Worm (Caenorhabditis elegans) whole organism, L2 larva: ENCODE measurements around the gene spl-3.
A peak's percentile ranks its signal among the peaks of the same experiment; 100 is the strongest.

Source experiments
- F13H6.1 ChIP-seq: sonication (generic microtip); optimal IDR thresholded peaks from 2 replicates; lab custom pipeline; 2016; ENCODE audit warnings: missing genetic modification characterization, missing compliant biosample characterization
- Y55F3AM.14 ChIP-seq: fragments of 200-800 bp; sonication (Bioruptor generic); optimal IDR thresholded peaks from 2 replicates; lab custom pipeline; 2018; ENCODE audit warnings: mild to moderate bottlenecking, missing genetic modification characterization, missing compliant biosample characterization
- ZK546.5 ChIP-seq: sonication (generic microtip); optimal IDR thresholded peaks from 2 replicates; lab custom pipeline; 2017; ENCODE audit warnings: missing biosample characterization, missing genetic modification characterization
- alr-1 ChIP-seq: fragments of 150-350 bp; optimal IDR thresholded peaks from 2 replicates; lab custom pipeline; 2014; ENCODE audit warnings: missing biosample characterization, missing genetic modification characterization
- aly-2 ChIP-seq: fragments of 150-350 bp; optimal IDR thresholded peaks from 2 replicates; lab custom pipeline; 2014; ENCODE audit warnings: missing biosample characterization, missing genetic modification characterization
- blmp-1 ChIP-seq: sonication (generic microtip); optimal IDR thresholded peaks from 2 replicates; lab custom pipeline; 2017; ENCODE audit warnings: missing genetic modification characterization, mild to moderate bottlenecking, missing compliant biosample characterization, antibody characterized with exemption, moderate library complexity; ENCODE audit not compliant: insufficient read depth
- ceh-16 ChIP-seq: fragments of 150-350 bp; optimal IDR thresholded peaks from 2 replicates; lab custom pipeline; 2014; ENCODE audit warnings: missing biosample characterization, missing genetic modification characterization
- ceh-82 ChIP-seq: fragments of 150-350 bp; optimal IDR thresholded peaks from 2 replicates; lab custom pipeline; 2014; ENCODE audit warnings: missing biosample characterization, missing genetic modification characterization
- crh-2 ChIP-seq: sonication (generic microtip); optimal IDR thresholded peaks from 2 replicates; lab custom pipeline; 2017; ENCODE audit warnings: missing biosample characterization, missing genetic modification characterization
- dmd-4 ChIP-seq: sonication (generic microtip); optimal IDR thresholded peaks from 2 replicates; lab custom pipeline; 2017; ENCODE audit warnings: missing biosample characterization, missing genetic modification characterization
- egl-27 ChIP-seq: sonication (generic microtip); optimal IDR thresholded peaks from 3 replicates; lab custom pipeline; 2017; ENCODE audit warnings: missing biosample characterization, missing genetic modification reagents, missing genetic modification characterization
- elt-3 ChIP-seq: sonication (generic microtip); optimal IDR thresholded peaks from 2 replicates; lab custom pipeline; 2017; ENCODE audit warnings: missing biosample characterization, missing genetic modification characterization
- fos-1 ChIP-seq: fragments of 150-350 bp; optimal IDR thresholded peaks from 2 replicates; lab custom pipeline; 2014; ENCODE audit warnings: missing biosample characterization, missing genetic modification characterization
- gmeb-1 ChIP-seq: fragments of 150-350 bp; optimal IDR thresholded peaks from 2 replicates; lab custom pipeline; 2014; ENCODE audit warnings: missing biosample characterization, missing genetic modification characterization
- lin-11 ChIP-seq: fragments of 150-350 bp; sonication (generic microtip); optimal IDR thresholded peaks from 2 replicates; lab custom pipeline; 2014; ENCODE audit warnings: missing biosample characterization, missing genetic modification characterization, inconsistent platforms, mixed read lengths
- mab-5 ChIP-seq: fragments of 150-350 bp; optimal IDR thresholded peaks from 2 replicates; lab custom pipeline; 2014; ENCODE audit warnings: missing biosample characterization, missing genetic modification characterization
- mbf-1 ChIP-seq: sonication (generic microtip); optimal IDR thresholded peaks from 2 replicates; lab custom pipeline; 2017; ENCODE audit warnings: missing biosample characterization, missing genetic modification characterization
- mdl-1 ChIP-seq, 2 experiments: fragments of 150-350 bp in 1 of 2; sonication (generic microtip) in 1 of 2; optimal IDR thresholded peaks; 2 replicates each; lab custom pipeline; 2017; ENCODE audit warnings: missing biosample characterization in 2 of 2, missing genetic modification characterization in 2 of 2
- nhr-10 ChIP-seq: sonication (generic microtip); optimal IDR thresholded peaks from 2 replicates; lab custom pipeline; 2017; ENCODE audit warnings: missing biosample characterization, missing genetic modification characterization
- nhr-11 ChIP-seq: fragments of 150-350 bp; optimal IDR thresholded peaks from 2 replicates; lab custom pipeline; 2014; ENCODE audit warnings: missing biosample characterization, missing genetic modification characterization
- nhr-12 ChIP-seq: fragments of 150-350 bp; optimal IDR thresholded peaks from 2 replicates; lab custom pipeline; 2014; ENCODE audit warnings: missing biosample characterization, missing genetic modification characterization
- nhr-129 ChIP-seq: fragments of 150-350 bp; optimal IDR thresholded peaks from 2 replicates; lab custom pipeline; 2014; ENCODE audit warnings: missing biosample characterization, missing genetic modification characterization
- nhr-21 ChIP-seq: fragments of 150-350 bp; optimal IDR thresholded peaks from 2 replicates; lab custom pipeline; 2014; ENCODE audit warnings: missing biosample characterization, missing genetic modification characterization
- nhr-237 ChIP-seq: fragments of 150-350 bp; optimal IDR thresholded peaks from 2 replicates; lab custom pipeline; 2014; ENCODE audit warnings: missing biosample characterization, missing genetic modification characterization
- nhr-25 ChIP-seq: fragments of 150-350 bp; sonication (generic microtip); optimal IDR thresholded peaks from 3 replicates; lab custom pipeline; 2014; ENCODE audit warnings: missing biosample characterization, missing genetic modification characterization
- nhr-6 ChIP-seq: fragments of 150-350 bp; optimal IDR thresholded peaks from 2 replicates; lab custom pipeline; 2014; ENCODE audit warnings: missing biosample characterization, missing genetic modification characterization
- nhr-77 ChIP-seq: fragments of 150-350 bp; optimal IDR thresholded peaks from 2 replicates; lab custom pipeline; 2014; ENCODE audit warnings: missing biosample characterization, missing genetic modification characterization
- peb-1 ChIP-seq: fragments of 150-350 bp; optimal IDR thresholded peaks from 2 replicates; lab custom pipeline; 2014; ENCODE audit warnings: missing biosample characterization, missing genetic modification characterization
- sem-4 ChIP-seq: fragments of 150-350 bp; optimal IDR thresholded peaks from 2 replicates; lab custom pipeline; 2014; ENCODE audit warnings: missing biosample characterization, missing genetic modification reagents, missing genetic modification characterization
- skn-1 ChIP-seq: sonication (generic microtip); optimal IDR thresholded peaks from 2 replicates; lab custom pipeline; 2017; ENCODE audit warnings: missing biosample characterization, missing genetic modification characterization
- sma-9 ChIP-seq, 2 experiments: fragments of 150-350 bp in 1 of 2; sonication (generic microtip) in 1 of 2; optimal IDR thresholded peaks; 2 replicates each; lab custom pipeline; 2014 to 2016; ENCODE audit warnings: missing genetic modification characterization in 2 of 2, mild to moderate bottlenecking in 1 of 2, missing biosample characterization in 1 of 2, missing compliant biosample characterization in 1 of 2, missing genetic modification reagents in 1 of 2, moderate library complexity in 1 of 2
- snpc-4 ChIP-seq: fragments of 150-350 bp; optimal IDR thresholded peaks from 2 replicates; lab custom pipeline; 2014; ENCODE audit warnings: missing biosample characterization, missing genetic modification characterization
- unc-39 ChIP-seq: fragments of 150-350 bp; optimal IDR thresholded peaks from 2 replicates; lab custom pipeline; 2014; ENCODE audit warnings: missing biosample characterization, missing genetic modification characterization
- unc-55 ChIP-seq: fragments of 150-350 bp; sonication (generic microtip); optimal IDR thresholded peaks from 3 replicates; lab custom pipeline; 2014; ENCODE audit warnings: missing biosample characterization, missing genetic modification reagents, missing genetic modification characterization
- zag-1 ChIP-seq: fragments of 150-350 bp; optimal IDR thresholded peaks from 2 replicates; lab custom pipeline; 2014; ENCODE audit warnings: missing biosample characterization, missing genetic modification characterization
- ztf-1 ChIP-seq: fragments of 200-800 bp; sonication (Bioruptor generic); conservative IDR thresholded peaks from 2 replicates; pipeline ENCODE4 v1.3.6; 2022; ENCODE audit warnings: missing genetic modification characterization, missing compliant biosample characterization
- ztf-11 ChIP-seq: sonication (generic microtip); optimal IDR thresholded peaks from 2 replicates; lab custom pipeline; 2017; ENCODE audit warnings: missing biosample characterization, missing genetic modification characterization

The spl-3 gene

DNA sequence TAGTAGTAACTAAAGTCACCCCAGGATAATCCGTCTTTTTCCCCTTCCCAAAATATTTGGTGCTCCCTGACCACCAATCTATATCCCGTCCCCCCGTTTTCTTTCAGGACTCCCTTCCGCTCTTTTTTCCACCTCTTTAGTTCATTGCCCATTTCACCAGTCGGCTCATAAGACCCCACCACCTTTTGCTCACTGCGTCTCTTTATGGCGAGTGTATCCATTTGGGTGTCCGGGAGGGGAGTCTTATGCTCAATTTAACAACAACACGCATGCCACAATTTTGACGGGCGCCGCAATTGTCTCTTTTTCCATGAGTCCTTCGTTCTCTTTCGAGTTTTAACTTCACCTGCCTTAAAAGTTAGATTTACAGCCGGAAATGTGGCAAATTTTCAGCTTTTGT, 20.3 kb downstream of the spl-3 start (continued):
- no peak for TF ChIP-seq unc-39
- no peak for TF ChIP-seq nhr-11 (tag; lab: Kevin White, UChicago)
- no peak for TF ChIP-seq nhr-77
- no peak for TF ChIP-seq egl-27 (tag; lab: Kevin White, UChicago)
- no peak for TF ChIP-seq nhr-12 (tag; lab: Kevin White, UChicago)
- no peak for TF ChIP-seq mab-5
- no peak for TF ChIP-seq nhr-10 (tag; lab: Kevin White, UChicago)
- TF ChIP-seq blmp-1 (tag; lab: Kevin White, UChicago): no peak

DNA sequence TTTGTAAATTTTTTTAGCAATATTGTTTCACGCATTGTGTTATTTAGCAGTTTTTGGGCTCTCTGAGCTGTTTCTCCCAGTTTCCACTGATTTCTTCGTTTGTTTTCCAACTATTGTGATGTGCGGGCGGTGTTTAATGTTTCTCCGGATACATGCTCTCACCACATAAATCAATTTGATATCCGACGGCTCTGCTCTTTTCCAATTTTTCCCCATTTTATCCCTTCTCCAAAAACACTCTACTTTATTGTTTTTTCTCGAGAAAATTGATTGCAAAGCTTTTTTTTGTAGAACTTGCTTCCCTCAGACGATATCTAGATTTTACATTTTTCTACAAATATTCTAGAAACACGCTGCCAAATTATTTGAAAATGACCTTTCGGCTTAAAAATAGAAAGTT, 22.7 kb downstream of the spl-3 start:
- no peak for TF ChIP-seq nhr-77
- no peak for TF ChIP-seq dmd-4 (tag; lab: Kevin White, UChicago)
- no peak for TF ChIP-seq nhr-10 (tag; lab: Kevin White, UChicago)
- no peak for TF ChIP-seq alr-1 (tag; lab: Kevin White, UChicago)
- no peak for TF ChIP-seq unc-55 (GFP tag; lab: Kevin White, UChicago)
- TF ChIP-seq mbf-1 (tag; lab: Kevin White, UChicago): no peak
- TF ChIP-seq nhr-11 (tag; lab: Kevin White, UChicago): no peak
- no peak for TF ChIP-seq nhr-6 (tag; lab: Kevin White, UChicago)
- TF ChIP-seq nhr-21 (tag; lab: Kevin White, UChicago): no peak
- no peak for TF ChIP-seq mdl-1 (tag; optimal IDR thresholded peaks at IDR 0.05; lab: Kevin White, UChicago)
- no peak for TF ChIP-seq fos-1 (tag; lab: Kevin White, UChicago)
- TF ChIP-seq elt-3 (tag; lab: Kevin White, UChicago): no peak
- TF ChIP-seq aly-2 (tag; lab: Kevin White, UChicago): no peak
- no peak for TF ChIP-seq snpc-4 (tag; lab: Kevin White, UChicago)
- no peak for TF ChIP-seq ztf-1 (GFP tag; lab: Robert Waterston, UW)
- no peak for TF ChIP-seq mab-5
- TF ChIP-seq sem-4 (tag; lab: Kevin White, UChicago): no peak
- no peak for TF ChIP-seq F13H6.1 (tag; lab: Kevin White, UChicago)
- TF ChIP-seq ztf-11 (tag; lab: Kevin White, UChicago): no peak

ce11 chrIV:1216290-1216689, 23.4 kb downstream of the spl-3 start, which contains the start of gene W09G12.9:
Gene W09G12.9 (plus strand): TSS chrIV:1216590.
- no peak for TF ChIP-seq ceh-82 (tag; lab: Kevin White, UChicago)
- TF ChIP-seq mdl-1 (tag; optimal IDR thresholded peaks at IDR 0.05; lab: Kevin White, UChicago): no peak
- no peak for TF ChIP-seq sma-9 (GFP tag; optimal IDR thresholded peaks at IDR 0.05; lab: Kevin White, UChicago)
- TF ChIP-seq sma-9 (tag; optimal IDR thresholded peaks at IDR 0.05; lab: Kevin White, UChicago): no peak
- no peak for TF ChIP-seq Y55F3AM.14 (GFP tag; lab: Kevin White, UChicago)
- TF ChIP-seq nhr-25: no peak
- no peak for TF ChIP-seq nhr-6 (tag; lab: Kevin White, UChicago)
- TF ChIP-seq crh-2: no peak
- TF ChIP-seq gmeb-1 (tag; lab: Kevin White, UChicago): no peak
- no peak for TF ChIP-seq dmd-4 (tag; lab: Kevin White, UChicago)

DNA sequence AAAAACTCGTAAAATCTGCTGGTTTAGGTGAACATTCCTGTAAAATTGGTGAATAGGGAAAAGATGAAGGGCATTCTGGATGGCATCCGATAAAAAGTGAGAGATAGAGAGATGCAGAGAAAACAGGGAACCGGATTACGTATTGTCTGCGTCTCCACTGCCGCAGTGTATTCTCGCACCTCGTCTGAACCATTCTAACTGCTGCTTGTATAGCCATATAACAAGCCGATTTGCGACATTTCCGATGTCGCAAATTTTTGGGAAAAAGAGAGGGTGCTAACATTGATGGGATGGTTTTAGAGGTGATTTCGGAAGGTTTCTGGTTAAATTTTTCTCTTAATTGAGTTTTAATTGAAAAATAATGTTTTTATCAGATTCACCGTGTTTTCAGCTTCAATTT, 28.3 kb downstream of the spl-3 start, which contains the start of gene W09G12.10:
Gene W09G12.10, minus strand, starts transcription at position 121 of the 400 bp plus-strand sequence.
- peak; percentile 22 for TF ChIP-seq peb-1 (tag; lab: Kevin White, UChicago)
- TF ChIP-seq unc-39: no peak
- TF ChIP-seq nhr-129 (tag; lab: Kevin White, UChicago): no peak
- peak; percentile 5 for TF ChIP-seq nhr-25
- no peak for TF ChIP-seq ceh-16 (tag; lab: Kevin White, UChicago)
- TF ChIP-seq gmeb-1 (tag; lab: Kevin White, UChicago): no peak

ce11 chrIV:1224781-1225180, 31.9 kb downstream of the spl-3 start:
- TF ChIP-seq nhr-77 (no peak), nhr-21 (tag; lab: Kevin White, UChicago) (no peak), zag-1 (tag; lab: Kevin White, UChicago) (no peak), lin-11 (tag; lab: Kevin White, UChicago) (no peak), mab-5 (no peak), nhr-237 (tag; lab: Kevin White, UChicago) (no peak), dmd-4 (tag; lab: Kevin White, UChicago) (no peak), ZK546.5 (tag; lab: Kevin White, UChicago) (no peak), blmp-1 (tag; lab: Kevin White, UChicago) (no peak), skn-1 (no peak)
